Fruit fly (Drosophila melanogaster) whole organism, embryonic: Measurements from ENCODE around the gene CG34116.

Source experiments
- CG10274 ChIP-seq: fragments of 200-800 bp; sonication (Bioruptor generic); optimal IDR thresholded peaks from 3 replicates; lab custom pipeline; 2017; ENCODE audit warnings: missing biosample characterization, mild to moderate bottlenecking, missing genetic modification characterization
- CG30431 ChIP-seq: fragments of 200-800 bp; sonication (Bioruptor generic); optimal IDR thresholded peaks from 2 replicates; lab custom pipeline; 2017; ENCODE audit warnings: missing biosample characterization, missing genetic modification characterization
- CG34224 ChIP-seq: fragments of 200-800 bp; sonication (Bioruptor generic); IDR thresholded peaks from 3 replicates; pipeline ENCODE4 v1.3.6; 2022; ENCODE audit warnings: missing biosample characterization, missing genetic modification characterization; ENCODE audit not compliant: partially characterized antibody
- Dip2 ChIP-seq: fragments of 200-800 bp; sonication (Bioruptor generic); IDR thresholded peaks from 2 replicates; pipeline ENCODE4 v1.3.6; 2022; ENCODE audit warnings: missing biosample characterization, missing genetic modification characterization
- Ets65A ChIP-seq: fragments of 200-800 bp; sonication (Bioruptor generic); peaks from one replicate; lab custom pipeline; 2016; ENCODE audit warnings: missing biosample characterization, missing genetic modification characterization
- HLHmδ ChIP-seq: fragments of 200-800 bp; sonication (Bioruptor generic); optimal IDR thresholded peaks from 2 replicates; lab custom pipeline; 2018; ENCODE audit warnings: missing biosample characterization, mild to moderate bottlenecking, missing genetic modification characterization, moderate library complexity
- Scr ChIP-seq: fragments of 200-800 bp; sonication (Bioruptor generic); IDR thresholded peaks from 2 replicates; pipeline ENCODE4 v1.3.6; 2022; ENCODE audit warnings: missing biosample characterization, missing genetic modification characterization; ENCODE audit not compliant: partially characterized antibody
- bsh ChIP-seq, 2 experiments: fragments of 200-800 bp; sonication (Bioruptor generic); optimal IDR thresholded peaks; 2 replicates each; lab custom pipeline; 2017 to 2018; ENCODE audit warnings: mild to moderate bottlenecking in 2 of 2, missing biosample characterization in 2 of 2, missing genetic modification characterization in 2 of 2, moderate library complexity in 1 of 2
- corto ChIP-seq: fragments of 200-800 bp; sonication (Bioruptor generic); optimal IDR thresholded peaks from 2 replicates; lab custom pipeline; 2016; ENCODE audit warnings: missing biosample characterization, mild to moderate bottlenecking, missing genetic modification characterization, moderate library complexity
- gcm2 ChIP-seq: fragments of 200-800 bp; sonication (Bioruptor generic); optimal IDR thresholded peaks from 2 replicates; lab custom pipeline; 2016; ENCODE audit warnings: missing biosample characterization, missing genetic modification characterization
- sqz ChIP-seq: fragments of 200-800 bp; sonication (Bioruptor generic); optimal IDR thresholded peaks from 3 replicates; lab custom pipeline; 2018; ENCODE audit warnings: missing biosample characterization, mild to moderate bottlenecking, missing genetic modification characterization

DNA sequence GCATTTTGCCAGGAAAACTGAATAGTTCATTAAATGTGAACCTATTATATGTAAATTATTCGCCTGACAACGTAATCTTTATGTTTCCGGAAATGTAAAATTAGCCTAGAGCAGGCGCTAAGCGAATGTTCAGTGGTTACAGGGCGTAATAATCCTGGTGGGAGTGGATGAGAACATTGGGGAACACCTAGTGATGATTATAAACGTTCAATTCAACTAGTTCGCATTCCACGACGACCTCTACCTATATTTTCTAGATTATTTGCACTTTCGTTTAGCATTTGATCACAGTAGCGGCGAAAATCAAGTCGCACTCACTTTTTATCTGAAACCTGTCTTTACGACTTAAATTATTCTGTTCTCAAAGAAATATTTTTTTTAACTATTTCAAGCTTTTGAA lies 1.7 kb upstream of the CG34116 start:
- no peak for TF ChIP-seq CG34224
- no peak for TF ChIP-seq sqz (GFP tag; lab: Kevin White, UChicago)
- TF ChIP-seq gcm2 (GFP tag; lab: Kevin White, UChicago): no peak
- no peak for TF ChIP-seq Scr (GFP tag; lab: Robert Waterston, UW)
- no peak for TF ChIP-seq bsh (GFP tag; optimal IDR thresholded peaks at IDR 0.05; lab: Kevin White, UChicago)
- TF ChIP-seq Dip2 (GFP tag; lab: Robert Waterston, UW): no peak
- TF ChIP-seq CG10274 (GFP tag; lab: Kevin White, UChicago): no peak
- TF ChIP-seq CG30431 (GFP tag; lab: Kevin White, UChicago): no peak
- TF ChIP-seq HLHmδ: no peak
- TF ChIP-seq corto (GFP tag; lab: Kevin White, UChicago): no peak
- no peak for TF ChIP-seq Ets65A (GFP tag; lab: Kevin White, UChicago)
